Fruit fly (Drosophila melanogaster) whole organism, adult: ENCODE data around the gene CG42541.

Experiments used
- CG1620 ChIP-seq: fragments of 200-800 bp; sonication (Bioruptor generic); optimal IDR thresholded peaks from 2 replicates; lab custom pipeline; 2016; ENCODE audit warnings: missing biosample characterization, missing genetic modification characterization
- CG33017 ChIP-seq: fragments of 200-800 bp; sonication (Bioruptor generic); optimal IDR thresholded peaks from 2 replicates; lab custom pipeline; 2018; ENCODE audit warnings: missing biosample characterization, mild to moderate bottlenecking, missing genetic modification characterization, moderate library complexity
- CG5204 ChIP-seq: fragments of 200-800 bp; sonication (Bioruptor generic); optimal IDR thresholded peaks from 2 replicates; lab custom pipeline; 2016; ENCODE audit warnings: missing biosample characterization, missing genetic modification characterization
- CG7045 ChIP-seq: fragments of 200-800 bp; sonication (Bioruptor generic); optimal IDR thresholded peaks from 2 replicates; lab custom pipeline; 2017; ENCODE audit warnings: missing biosample characterization, mild to moderate bottlenecking, missing genetic modification characterization
- Clk ChIP-seq: fragments of 200-800 bp; sonication (Bioruptor generic); optimal IDR thresholded peaks from 2 replicates; lab custom pipeline; 2017; ENCODE audit warnings: missing biosample characterization, missing genetic modification characterization
- Mnt ChIP-seq: fragments of 200-800 bp; sonication (Bioruptor generic); optimal IDR thresholded peaks from 2 replicates; lab custom pipeline; 2016; ENCODE audit warnings: missing biosample characterization, mild to moderate bottlenecking, missing genetic modification characterization
- bab1 ChIP-seq: fragments of 200-800 bp; sonication (Bioruptor generic); optimal IDR thresholded peaks from 3 replicates; lab custom pipeline; 2019; ENCODE audit warnings: missing biosample characterization, mild to moderate bottlenecking, missing genetic modification characterization, moderate library complexity
- cic ChIP-seq: fragments of 200-800 bp; sonication (Bioruptor generic); optimal IDR thresholded peaks from 2 replicates; lab custom pipeline; 2017; ENCODE audit warnings: missing biosample characterization, mild to moderate bottlenecking, missing genetic modification characterization, moderate library complexity
- cnc ChIP-seq, 2 experiments: fragments of >200 bp; optimal IDR thresholded peaks; 2 replicates each; lab custom pipeline; 2017
- kay ChIP-seq: fragments of 200-800 bp; sonication (Bioruptor generic); peaks from one replicate; lab custom pipeline; 2016; ENCODE audit warnings: missing biosample characterization, missing genetic modification characterization, borderline replicate concordance

- no peak for TF ChIP-seq kay (GFP tag; lab: Kevin White, UChicago)
- no peak for TF ChIP-seq CG33017 (tag; lab: Kevin White, UChicago)
- TF ChIP-seq CG7045 (GFP tag; lab: Kevin White, UChicago) = no peak
- TF ChIP-seq cic (GFP tag; lab: Kevin White, UChicago) = no peak
- no peak for TF ChIP-seq Mnt (GFP tag; lab: Kevin White, UChicago)
- TF ChIP-seq CG5204 (GFP tag; lab: Kevin White, UChicago) = no peak
- TF ChIP-seq CG1620 (GFP tag; lab: Kevin White, UChicago) = no peak
- TF ChIP-seq cnc (optimal IDR thresholded peaks at IDR 0.05; lab: Kevin White, UChicago) = no peak
- TF ChIP-seq Clk = no peak
- no peak for TF ChIP-seq bab1 (GFP tag; lab: Kevin White, UChicago)
Measured at dm6 chrX:3883904-3884303, 46.5 kb downstream of the CG42541 start, which contains the start of gene CG15239.
